Fruit fly (Drosophila melanogaster): ENCODE data around the gene CG10657.

CG10657 gene

dm6 chr3L:12526433-12527113 lies 29.6 kb upstream of the CG10657 start, which contains the start of gene eIF2beta (continued):
- TF ChIP-seq CG1792 (GFP tag; optimal IDR thresholded peaks at IDR 0.05) (no peak), sc (optimal IDR thresholded peaks at IDR 0.05) (no peak), sc (GFP tag; optimal IDR thresholded peaks at IDR 0.05) (no peak), her (GFP tag; optimal IDR thresholded peaks at IDR 0.05) (no peak), Ssrp (tag; optimal IDR thresholded peaks at IDR 0.05) (no peak), CG3065 (GFP tag; optimal IDR thresholded peaks at IDR 0.05) (no peak), CG33557 (GFP tag; optimal IDR thresholded peaks at IDR 0.05) (peak; percentile 29), pnt (GFP tag; optimal IDR thresholded peaks at IDR 0.05) (no peak), Myb (GFP tag; optimal IDR thresholded peaks at IDR 0.05) (no peak), CG4617 (GFP tag; optimal IDR thresholded peaks at IDR 0.05; ENCODE audit: borderline replicate concordance) (peak; percentile 64), Doc3 (GFP tag; IDR thresholded peaks at IDR 0.05; ENCODE audit: partially characterized antibody) (no peak), CG12659 (GFP tag; optimal IDR thresholded peaks at IDR 0.05) (peak; percentile 68), nerfin-2 (GFP tag; IDR thresholded peaks at IDR 0.05; ENCODE audit: partially characterized antibody) (no peak), btn (GFP tag; optimal IDR thresholded peaks at IDR 0.05) (no peak), CG6689 (GFP tag; IDR thresholded peaks at IDR 0.05) (no peak), Nf-YC (tag; optimal IDR thresholded peaks at IDR 0.05) (peak; percentile 41), CG10209 (GFP tag; optimal IDR thresholded peaks at IDR 0.05) (no peak), prd (optimal IDR thresholded peaks at IDR 0.05) (no peak), prd (GFP tag; IDR thresholded peaks at IDR 0.05) (no peak), gcm (GFP tag; optimal IDR thresholded peaks at IDR 0.05) (peak; percentile 22), odd (GFP tag; optimal IDR thresholded peaks at IDR 0.05) (peak; percentile 58), CG4424 (GFP tag; optimal IDR thresholded peaks at IDR 0.05) (peak; percentile 65), CG18262 (tag; optimal IDR thresholded peaks at IDR 0.05) (peak; percentile 53), PHDP (tag; optimal IDR thresholded peaks at IDR 0.05) (peak; percentile 45), eyg (GFP tag; optimal IDR thresholded peaks at IDR 0.05) (no peak), CG3995 (GFP tag; optimal IDR thresholded peaks at IDR 0.05) (no peak), Atf3 (GFP tag; optimal IDR thresholded peaks at IDR 0.05) (no peak), bbx (GFP tag; IDR thresholded peaks at IDR 0.05; ENCODE audit: partially characterized antibody) (no peak), Taf1 (GFP tag; IDR thresholded peaks at IDR 0.05) (no peak), B-H1 (GFP tag; IDR thresholded peaks at IDR 0.05) (no peak; the same call in 2 of the 3 replicates), CG9876 (GFP tag; optimal IDR thresholded peaks at IDR 0.05) (no peak), CG8478 (optimal IDR thresholded peaks at IDR 0.05) (no peak), CG13123 (GFP tag; optimal IDR thresholded peaks at IDR 0.05) (no peak), NFAT (GFP tag; IDR thresholded peaks at IDR 0.05) (no peak), HLHmδ (GFP tag; optimal IDR thresholded peaks at IDR 0.05) (peak; percentile 57), ems (GFP tag; optimal IDR thresholded peaks at IDR 0.05) (no peak), lilli (GFP tag; optimal IDR thresholded peaks at IDR 0.05) (peak; percentile 14), CG11695 (GFP tag; IDR thresholded peaks at IDR 0.05) (no peak), CG1024 (GFP tag; IDR thresholded peaks at IDR 0.05) (no peak), CG6254 (GFP tag; optimal IDR thresholded peaks at IDR 0.05) (peak; percentile 80), CG7987 (GFP tag; optimal IDR thresholded peaks at IDR 0.05) (peak; percentile 76), CG10431 (GFP tag; optimal IDR thresholded peaks at IDR 0.05) (peak; percentile 68), maf-S (GFP tag; optimal IDR thresholded peaks at IDR 0.05) (no peak), C15 (GFP tag; IDR thresholded peaks at IDR 0.05) (no peak), CG4707 (GFP tag; optimal IDR thresholded peaks at IDR 0.05) (peak; percentile 70), CG13894 (tag; optimal IDR thresholded peaks at IDR 0.05) (no peak), shn (GFP tag; optimal IDR thresholded peaks at IDR 0.05) (no peak), unc-4 (GFP tag; IDR thresholded peaks at IDR 0.05; ENCODE audit: partially characterized antibody) (no peak), CG34376 (GFP tag; optimal IDR thresholded peaks at IDR 0.05) (peak; percentile 29), gce (GFP tag; IDR thresholded peaks at IDR 0.05) (0 out of 3 replicates have a peak, but pooled peaks have one; percentile 39), CG9215 (GFP tag; IDR thresholded peaks at IDR 0.05) (no peak)

Measured in whole organism, embryonic.